Fruit fly (Drosophila melanogaster): Measurements from ENCODE around the gene Nepl19.
A peak's percentile ranks its signal among the peaks of the same experiment; 100 is the strongest.

Gene Nepl19

dm6 chr3R:28887559-28888432 lies 7.9 kb upstream of the Nepl19 start, which contains the start of the genes CG33203 and Doa (continued):
- TF ChIP-seq bcd (GFP tag; optimal IDR thresholded peaks at IDR 0.05) (peak; percentile 67), CG42726 (GFP tag; IDR thresholded peaks at IDR 0.05; ENCODE audit: partially characterized antibody) (peak; percentile 85), CG10267 (tag; optimal IDR thresholded peaks at IDR 0.05) (peak; percentile 99), run (tag; optimal IDR thresholded peaks at IDR 0.05) (no peak), CG1233 (GFP tag; optimal IDR thresholded peaks at IDR 0.05) (peak; percentile 19), CG16779 (GFP tag; IDR thresholded peaks at IDR 0.05) (no peak), Sry-δ (GFP tag; optimal IDR thresholded peaks at IDR 0.05) (peak; percentile 98), CG10543 (GFP tag; optimal IDR thresholded peaks at IDR 0.05) (no peak), Dref (GFP tag; IDR thresholded peaks at IDR 0.05) (peak; percentile 96), CG1602 (GFP tag; optimal IDR thresholded peaks at IDR 0.05) (peak; percentile 5), tx (GFP tag; optimal IDR thresholded peaks at IDR 0.05) (peak; percentile 51), Lim3 (GFP tag; IDR thresholded peaks at IDR 0.05) (no peak), so (GFP tag; IDR thresholded peaks at IDR 0.05) (no peak), yki (optimal IDR thresholded peaks at IDR 0.05) (no peak), Nf-YA (GFP tag; IDR thresholded peaks at IDR 0.05) (no peak), ab (GFP tag; optimal IDR thresholded peaks at IDR 0.05) (peak; percentile 20), Bteb2 (GFP tag; optimal IDR thresholded peaks at IDR 0.05) (peak; percentile 26), ttk (GFP tag; IDR thresholded peaks at IDR 0.05) (no peak), zen (tag; optimal IDR thresholded peaks at IDR 0.05) (peak; percentile 63), pho (GFP tag; optimal IDR thresholded peaks at IDR 0.05) (peak; percentile 26), CG2120 (GFP tag; optimal IDR thresholded peaks at IDR 0.05) (peak; percentile 77), CG13624 (GFP tag; optimal IDR thresholded peaks at IDR 0.05) (peak; percentile 33), Gsc (GFP tag; IDR thresholded peaks at IDR 0.05) (no peak), Six4 (GFP tag; optimal IDR thresholded peaks at IDR 0.05) (no peak), Hr78 (GFP tag; optimal IDR thresholded peaks at IDR 0.05) (no peak), stc (GFP tag; IDR thresholded peaks at IDR 0.05) (0 out of 2 replicates have a peak, but pooled peaks have one; percentile 24), Scr (GFP tag; IDR thresholded peaks at IDR 0.05; ENCODE audit: partially characterized antibody) (peak; percentile 84), CG18262 (tag; optimal IDR thresholded peaks at IDR 0.05) (no peak), Bdp1 (GFP tag; optimal IDR thresholded peaks at IDR 0.05) (no peak), aop (GFP tag; IDR thresholded peaks at IDR 0.05) (no peak), CG8281 (tag; optimal IDR thresholded peaks at IDR 0.05) (no peak), CG11696 (GFP tag; IDR thresholded peaks at IDR 0.05) (no peak), CG9876 (GFP tag; optimal IDR thresholded peaks at IDR 0.05) (peak; percentile 21), pfk (GFP tag; optimal IDR thresholded peaks at IDR 0.05) (no peak), Med (GFP tag) (peak; percentile 94), CG12744 (GFP tag; optimal IDR thresholded peaks at IDR 0.05) (no peak), unpg (GFP tag; optimal IDR thresholded peaks at IDR 0.05) (no peak), nerfin-1 (tag; optimal IDR thresholded peaks at IDR 0.05) (peak; percentile 95), CG10959 (GFP tag; IDR thresholded peaks at IDR 0.05) (no peak), HLH4C (GFP tag; IDR thresholded peaks at IDR 0.05; ENCODE audit: partially characterized antibody) (peak; percentile 81), sens (GFP tag) (peak; percentile 75), gt (GFP tag; IDR thresholded peaks at IDR 0.05) (no peak), CG3407 (GFP tag; optimal IDR thresholded peaks at IDR 0.05) (no peak), mirr (GFP tag; optimal IDR thresholded peaks at IDR 0.05) (no peak), GATAe (GFP tag; conservative IDR thresholded peaks at IDR 0.05) (no peak), CG10565 (GFP tag; optimal IDR thresholded peaks at IDR 0.05) (no peak), CG1529 (GFP tag; optimal IDR thresholded peaks at IDR 0.05) (no peak), CG4730 (GFP tag; IDR thresholded peaks at IDR 0.05) (no peak), CG2712 (tag; optimal IDR thresholded peaks at IDR 0.05) (peak; percentile 48), CG7357 (GFP tag; IDR thresholded peaks at IDR 0.05) (no peak)

Data from whole organism, embryonic.